Worm (Caenorhabditis elegans) whole organism, early embryonic: ENCODE measurements around the gene nhr-98.

Source experiments
- B0310.2 ChIP-seq: sonication (generic microtip); optimal IDR thresholded peaks from 2 replicates; lab custom pipeline; 2016; ENCODE audit warnings: mild to moderate bottlenecking, missing genetic modification characterization, missing compliant biosample characterization
- F13C5.2 ChIP-seq: sonication (generic microtip); optimal IDR thresholded peaks from 2 replicates; lab custom pipeline; 2017; ENCODE audit warnings: mild to moderate bottlenecking, missing genetic modification characterization, inconsistent platforms, missing compliant biosample characterization
- aly-1 ChIP-seq: sonication (generic microtip); optimal IDR thresholded peaks from 2 replicates; lab custom pipeline; 2016; ENCODE audit warnings: missing genetic modification characterization, missing compliant biosample characterization
- ama-1 ChIP-seq: fragments of 150-350 bp; optimal IDR thresholded peaks from 2 replicates; lab custom pipeline; 2014
- ceh-13 ChIP-seq: fragments of 200-800 bp; sonication (Bioruptor generic); optimal IDR thresholded peaks from 2 replicates; lab custom pipeline; 2018; ENCODE audit warnings: mild to moderate bottlenecking, missing genetic modification characterization, missing compliant biosample characterization
- ceh-36 ChIP-seq: sonication (generic microtip); optimal IDR thresholded peaks from 2 replicates; lab custom pipeline; 2016; ENCODE audit warnings: missing genetic modification characterization, inconsistent platforms, missing compliant biosample characterization
- ets-7 ChIP-seq: sonication (generic microtip); optimal IDR thresholded peaks from 2 replicates; lab custom pipeline; 2016; ENCODE audit warnings: missing genotype, missing genetic modification characterization, missing compliant biosample characterization
- flt-1 ChIP-seq: fragments of 200-800 bp; sonication (Bioruptor generic); IDR thresholded peaks from 2 replicates; pipeline ENCODE4 v1.3.6; 2022; ENCODE audit warnings: missing genetic modification characterization, missing compliant biosample characterization
- hmbx-1 ChIP-seq: sonication (generic microtip); optimal IDR thresholded peaks from 2 replicates; lab custom pipeline; 2016; ENCODE audit warnings: mild to moderate bottlenecking, missing genetic modification characterization, missing compliant biosample characterization
- hmg-4 ChIP-seq: fragments of 200-800 bp; sonication (Bioruptor generic); optimal IDR thresholded peaks from 2 replicates; lab custom pipeline; 2018; ENCODE audit warnings: mild to moderate bottlenecking, missing genetic modification characterization, missing compliant biosample characterization
- hnd-1 ChIP-seq: sonication (generic microtip); optimal IDR thresholded peaks from 2 replicates; lab custom pipeline; 2016; ENCODE audit warnings: missing genetic modification characterization, missing compliant biosample characterization
- pes-1 ChIP-seq: fragments of 200-800 bp; sonication (Bioruptor generic); IDR thresholded peaks from 2 replicates; pipeline ENCODE4 v1.3.6; 2022; ENCODE audit warnings: missing genetic modification reagents, missing genetic modification characterization, missing compliant biosample characterization
- scrt-1 ChIP-seq: fragments of 200-800 bp; sonication (Bioruptor generic); IDR thresholded peaks from 2 replicates; pipeline ENCODE4 v1.3.6; 2022; ENCODE audit warnings: missing genetic modification characterization, missing compliant biosample characterization
- sea-1 ChIP-seq: fragments of 200-800 bp; sonication (Bioruptor generic); conservative IDR thresholded peaks from 2 replicates; pipeline ENCODE4 v1.3.6; 2022; ENCODE audit warnings: missing genetic modification characterization, missing compliant biosample characterization
- tbx-11 ChIP-seq: fragments of 200-800 bp; sonication (Bioruptor generic); IDR thresholded peaks from 2 replicates; pipeline ENCODE4 v1.3.6; 2022; ENCODE audit warnings: missing genetic modification characterization, missing compliant biosample characterization
- tbx-37 ChIP-seq: fragments of 200-800 bp; sonication (Bioruptor generic); conservative IDR thresholded peaks from 2 replicates; pipeline ENCODE4 v1.3.6; 2022; ENCODE audit warnings: missing genetic modification reagents, missing genetic modification characterization, missing compliant biosample characterization
- tra-4 ChIP-seq: sonication (generic microtip); optimal IDR thresholded peaks from 2 replicates; lab custom pipeline; 2017; ENCODE audit warnings: missing genetic modification characterization, missing compliant biosample characterization

The nhr-98 gene

ce11 chrV:489320-489719 lies 35.7 kb downstream of the nhr-98 start, which contains the start of gene nhr-106:
TSS of gene nhr-106 (plus strand) at chrV:489620.
- TF ChIP-seq sea-1 (GFP tag; lab: Robert Waterston, UW) (no peak), tra-4 (tag; lab: Kevin White, UChicago) (no peak), F13C5.2 (tag; lab: Kevin White, UChicago) (no peak), scrt-1 (GFP tag; lab: Robert Waterston, UW) (no peak), ceh-13 (GFP tag; lab: Kevin White, UChicago) (no peak), hmg-4 (GFP tag; lab: Kevin White, UChicago) (no peak), ama-1 (lab: Kevin White, UChicago) (no peak), hmbx-1 (tag; lab: Kevin White, UChicago) (no peak), aly-1 (tag; lab: Kevin White, UChicago) (no peak), ceh-36 (tag; lab: Kevin White, UChicago) (no peak), ets-7 (tag; lab: Kevin White, UChicago) (no peak), B0310.2 (tag; lab: Kevin White, UChicago) (no peak), hnd-1 (tag; lab: Kevin White, UChicago) (no peak), tbx-11 (GFP tag; lab: Robert Waterston, UW) (no peak), pes-1 (GFP tag; lab: Robert Waterston, UW) (no peak), tbx-37 (GFP tag; lab: Robert Waterston, UW) (no peak), flt-1 (GFP tag; lab: Robert Waterston, UW) (no peak)

DNA sequence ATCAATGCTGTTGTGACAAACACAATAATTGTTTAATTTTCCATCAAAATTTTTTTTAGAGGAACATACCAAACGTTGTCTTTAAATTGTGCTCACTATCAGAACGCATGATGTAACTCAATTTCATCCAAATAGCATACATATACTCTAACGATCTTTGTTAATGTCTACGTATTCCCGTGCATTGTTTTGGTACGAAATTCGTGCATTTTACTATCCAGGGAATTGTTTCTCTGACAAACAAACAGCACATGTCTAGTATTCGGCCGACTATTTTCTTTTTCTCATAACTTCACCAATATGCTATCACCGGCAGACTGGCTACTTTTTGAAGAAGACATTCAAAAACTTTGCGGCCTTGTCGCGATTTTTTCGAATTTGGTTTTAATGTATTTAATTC lies 37.8 kb downstream of the nhr-98 start, which contains the start of gene str-196:
TSS of gene str-196 (plus strand) at position 301 of the 400 bp plus-strand sequence.
- TF ChIP-seq ceh-13 (GFP tag; lab: Kevin White, UChicago): no peak
- TF ChIP-seq scrt-1 (GFP tag; lab: Robert Waterston, UW): no peak
- TF ChIP-seq ama-1 (lab: Kevin White, UChicago): no peak
- TF ChIP-seq hnd-1 (tag; lab: Kevin White, UChicago): no peak
- TF ChIP-seq flt-1 (GFP tag; lab: Robert Waterston, UW): no peak
- no peak for TF ChIP-seq sea-1 (GFP tag; lab: Robert Waterston, UW)
- TF ChIP-seq hmbx-1 (tag; lab: Kevin White, UChicago): no peak
- TF ChIP-seq aly-1 (tag; lab: Kevin White, UChicago): no peak
- TF ChIP-seq ceh-36 (tag; lab: Kevin White, UChicago): no peak
- TF ChIP-seq tbx-11 (GFP tag; lab: Robert Waterston, UW): no peak
- no peak for TF ChIP-seq B0310.2 (tag; lab: Kevin White, UChicago)
- TF ChIP-seq F13C5.2 (tag; lab: Kevin White, UChicago): no peak

ce11 chrV:494284-494683 lies 40.6 kb downstream of the nhr-98 start, which contains the start of gene nhr-131:
TSS of gene nhr-131 (plus strand) at chrV:494370.
- TF ChIP-seq scrt-1 (GFP tag; lab: Robert Waterston, UW) (no peak), tra-4 (tag; lab: Kevin White, UChicago) (no peak), B0310.2 (tag; lab: Kevin White, UChicago) (no peak), hmg-4 (GFP tag; lab: Kevin White, UChicago) (no peak)

- TF ChIP-seq hmg-4 (GFP tag; lab: Kevin White, UChicago): no peak
- no peak for TF ChIP-seq tbx-11 (GFP tag; lab: Robert Waterston, UW)
Measured at ce11 chrV:497399-497798, 43.7 kb downstream of the nhr-98 start, which contains the start of gene T01G6.1. TSS of gene T01G6.1 (plus strand) at chrV:497699.

DNA sequence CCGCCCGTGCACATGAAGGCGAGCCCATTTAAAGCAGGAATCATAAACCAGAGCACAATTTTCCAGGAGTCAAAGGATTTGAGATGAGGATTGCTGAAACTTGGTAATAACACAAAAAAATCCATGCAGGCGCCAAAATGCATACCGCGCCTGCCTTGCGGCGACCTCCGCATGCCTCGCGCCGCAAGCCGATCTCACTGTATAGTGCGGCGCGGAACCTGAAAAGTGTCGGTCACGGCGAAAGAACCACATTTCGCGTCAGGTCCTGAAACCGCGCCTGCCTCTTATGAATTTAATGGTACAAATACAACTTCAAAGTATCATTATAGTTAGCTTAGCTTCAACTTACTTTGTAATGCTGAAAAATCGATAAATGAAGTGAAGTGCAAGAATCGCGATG lies 46.9 kb downstream of the nhr-98 start:
- TF ChIP-seq hmg-4 (GFP tag; lab: Kevin White, UChicago) (no peak), ceh-36 (tag; lab: Kevin White, UChicago) (no peak), hmbx-1 (tag; lab: Kevin White, UChicago) (no peak), B0310.2 (tag; lab: Kevin White, UChicago) (no peak), flt-1 (GFP tag; lab: Robert Waterston, UW) (no peak), ets-7 (tag; lab: Kevin White, UChicago) (no peak)

ce11 chrV:501230-501629 lies 47.6 kb downstream of the nhr-98 start, which contains the start of gene str-256:
TSS of gene str-256 (minus strand) at chrV:501330.
- no peak for TF ChIP-seq hnd-1 (tag; lab: Kevin White, UChicago)
- no peak for TF ChIP-seq sea-1 (GFP tag; lab: Robert Waterston, UW)
- TF ChIP-seq B0310.2 (tag; lab: Kevin White, UChicago): no peak
- no peak for TF ChIP-seq aly-1 (tag; lab: Kevin White, UChicago)
- no peak for TF ChIP-seq F13C5.2 (tag; lab: Kevin White, UChicago)
- TF ChIP-seq tbx-37 (GFP tag; lab: Robert Waterston, UW): no peak
- no peak for TF ChIP-seq tra-4 (tag; lab: Kevin White, UChicago)
- no peak for TF ChIP-seq ets-7 (tag; lab: Kevin White, UChicago)
- TF ChIP-seq ceh-13 (GFP tag; lab: Kevin White, UChicago): no peak
- no peak for TF ChIP-seq ama-1 (lab: Kevin White, UChicago)
- no peak for TF ChIP-seq scrt-1 (GFP tag; lab: Robert Waterston, UW)
- TF ChIP-seq pes-1 (GFP tag; lab: Robert Waterston, UW): no peak

DNA sequence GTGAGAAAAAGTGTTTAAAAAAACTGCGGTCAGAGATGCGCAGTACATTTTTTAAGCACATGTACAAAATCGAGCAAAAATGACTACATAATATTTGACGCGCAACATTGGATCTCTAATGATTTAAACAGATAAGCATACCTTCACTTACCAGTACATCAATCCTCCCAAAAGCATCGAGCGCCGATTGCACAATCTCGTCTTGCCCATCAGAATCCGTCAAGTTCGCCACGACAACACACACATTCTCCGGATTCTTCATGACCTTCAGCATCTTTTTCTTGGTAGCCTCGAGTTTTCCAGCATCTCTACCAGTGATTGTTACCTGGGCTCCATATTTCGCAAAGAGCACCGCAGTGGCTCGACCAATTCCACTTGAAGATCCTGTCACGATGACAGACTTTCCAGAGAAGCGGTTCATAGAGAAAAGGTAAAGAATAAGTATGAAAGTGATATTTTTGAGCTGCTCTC lies 49.2 kb downstream of the nhr-98 start, which contains the start of gene T01G6.10:
TSS of gene T01G6.10 (minus strand) at position 421 of the 471 bp plus-strand sequence.
- TF ChIP-seq tbx-37 (GFP tag; lab: Robert Waterston, UW): no peak
- no peak for TF ChIP-seq F13C5.2 (tag; lab: Kevin White, UChicago)
- TF ChIP-seq scrt-1 (GFP tag; lab: Robert Waterston, UW): no peak
- no peak for TF ChIP-seq ceh-13 (GFP tag; lab: Kevin White, UChicago)
- no peak for TF ChIP-seq pes-1 (GFP tag; lab: Robert Waterston, UW)
